Fruit fly (Drosophila melanogaster): ENCODE measurements around the gene CG11122.
A peak's percentile ranks its signal among the peaks of the same experiment; 100 is the strongest.

Gene CG11122

dm6 chrX:11081242-11081641 lies 43.3 kb downstream of the CG11122 start:
- peak; percentile 55; the same call in 1 of the 2 replicates for TF ChIP-seq lmd (GFP tag; IDR thresholded peaks at IDR 0.05)
- peak; percentile 46 for TF ChIP-seq ind (GFP tag; optimal IDR thresholded peaks at IDR 0.05)
- peak; percentile 9 for TF ChIP-seq Hr3 (GFP tag; optimal IDR thresholded peaks at IDR 0.05)
- no peak for TF ChIP-seq CG5245 (GFP tag; optimal IDR thresholded peaks at IDR 0.05)
- TF ChIP-seq Fer3 (tag; optimal IDR thresholded peaks at IDR 0.05): peak; percentile 58
- peak; percentile 31 for TF ChIP-seq fd3F (GFP tag; optimal IDR thresholded peaks at IDR 0.05)
- peak; percentile 60 for TF ChIP-seq CG11504 (tag; optimal IDR thresholded peaks at IDR 0.05)
- TF ChIP-seq sisA (GFP tag; IDR thresholded peaks at IDR 0.05): peak; percentile 35; the same call in 1 of the 2 replicates
- TF ChIP-seq CG34224 (GFP tag; IDR thresholded peaks at IDR 0.05; ENCODE audit: partially characterized antibody): no peak
- TF ChIP-seq H15 (GFP tag; IDR thresholded peaks at IDR 0.05): 0 out of 3 replicates have a peak, but pooled peaks have one; percentile 22
- peak; percentile 49 for TF ChIP-seq BtbVII (GFP tag; optimal IDR thresholded peaks at IDR 0.05)
- TF ChIP-seq usp (GFP tag; optimal IDR thresholded peaks at IDR 0.05): no peak
- no peak for TF ChIP-seq tx (GFP tag; optimal IDR thresholded peaks at IDR 0.05)
- peak; percentile 27 for TF ChIP-seq ATbp (GFP tag; optimal IDR thresholded peaks at IDR 0.05)
- TF ChIP-seq CG7372 (GFP tag; IDR thresholded peaks at IDR 0.05): peak; percentile 43; the same call in 1 of the 2 replicates
- TF ChIP-seq Ptx1 (GFP tag; IDR thresholded peaks at IDR 0.05): peak; percentile 58
- peak; percentile 11 for TF ChIP-seq CG30431 (GFP tag; optimal IDR thresholded peaks at IDR 0.05)
- peak; percentile 8 for TF ChIP-seq Max (GFP tag; optimal IDR thresholded peaks at IDR 0.05)
- no peak for TF ChIP-seq onecut (GFP tag; IDR thresholded peaks at IDR 0.05)
- no peak for TF ChIP-seq C15 (GFP tag; IDR thresholded peaks at IDR 0.05)
- TF ChIP-seq croc (GFP tag; conservative IDR thresholded peaks at IDR 0.05): no peak
- TF ChIP-seq CG12219 (GFP tag; optimal IDR thresholded peaks at IDR 0.05): peak; percentile 20
- TF ChIP-seq fd96Cb (tag; optimal IDR thresholded peaks at IDR 0.05): peak; percentile 51
- TF ChIP-seq sob (GFP tag; IDR thresholded peaks at IDR 0.05): peak; percentile 55; the same call in 1 of the 2 replicates
- TF ChIP-seq pita (GFP tag; optimal IDR thresholded peaks at IDR 0.05): no peak
- no peak for TF ChIP-seq pros (GFP tag; optimal IDR thresholded peaks at IDR 0.05)
- peak; percentile 69; the same call in 1 of the 3 replicates for TF ChIP-seq CG11695 (GFP tag; IDR thresholded peaks at IDR 0.05)
- no peak for TF ChIP-seq ac (GFP tag; optimal IDR thresholded peaks at IDR 0.05)
- no peak for TF ChIP-seq Spps (tag; optimal IDR thresholded peaks at IDR 0.05)
- TF ChIP-seq tin (GFP tag; optimal IDR thresholded peaks at IDR 0.05): peak; percentile 34
- TF ChIP-seq caup (GFP tag; optimal IDR thresholded peaks at IDR 0.05; ENCODE audit: severe bottlenecking): peak; percentile 61
- no peak for TF ChIP-seq CG17912 (GFP tag; optimal IDR thresholded peaks at IDR 0.05)
- TF ChIP-seq CG1529 (GFP tag; optimal IDR thresholded peaks at IDR 0.05): peak; percentile 4
- peak; percentile 39 for TF ChIP-seq Abd-B (GFP tag; optimal IDR thresholded peaks at IDR 0.05)
- TF ChIP-seq exex (tag; optimal IDR thresholded peaks at IDR 0.05): no peak
- peak; percentile 30; the same call in 1 of the 2 replicates for TF ChIP-seq CG17328 (GFP tag; IDR thresholded peaks at IDR 0.05)
- TF ChIP-seq Side (GFP tag; optimal IDR thresholded peaks at IDR 0.05): no peak
- no peak for TF ChIP-seq knrl (GFP tag; IDR thresholded peaks at IDR 0.05; ENCODE audit: partially characterized antibody)
- no peak for TF ChIP-seq CG32772 (GFP tag; IDR thresholded peaks at IDR 0.05)
- peak; percentile 56; the same call in 2 of the 3 replicates for TF ChIP-seq Aef1 (GFP tag; IDR thresholded peaks at IDR 0.05)
- peak; percentile 5 for TF ChIP-seq D19B (GFP tag; optimal IDR thresholded peaks at IDR 0.05)
- peak; percentile 77 for TF ChIP-seq lab (GFP tag; optimal IDR thresholded peaks at IDR 0.05)
- TF ChIP-seq Hsf (GFP tag; optimal IDR thresholded peaks at IDR 0.05): peak; percentile 26
- peak; percentile 49 for TF ChIP-seq CG12659 (GFP tag; optimal IDR thresholded peaks at IDR 0.05)
- TF ChIP-seq zen (tag; optimal IDR thresholded peaks at IDR 0.05): peak; percentile 20
- no peak for TF ChIP-seq CTCF (GFP tag; optimal IDR thresholded peaks at IDR 0.05)
- TF ChIP-seq Blimp-1 (GFP tag; optimal IDR thresholded peaks at IDR 0.05): peak; percentile 47
- no peak for TF ChIP-seq prd (optimal IDR thresholded peaks at IDR 0.05)
- TF ChIP-seq prd (GFP tag; IDR thresholded peaks at IDR 0.05): peak; percentile 53; the same call in 2 of the 3 replicates
- peak; percentile 71 for TF ChIP-seq CG15269 (tag; optimal IDR thresholded peaks at IDR 0.05)
- TF ChIP-seq E2f1 (GFP tag; IDR thresholded peaks at IDR 0.05): no peak

Data from whole organism, embryonic.